Worm (Caenorhabditis elegans): Measurements from ENCODE around the gene magu-4.

The magu-4 gene

ce11 chrIV:10009536-10009935 lies at the start of gene magu-4:
Gene magu-4, plus strand, starts transcription at chrIV:10009753.
- TF ChIP-seq unc-62 (GFP tag; optimal IDR thresholded peaks at IDR 0.05) = no peak

DNA sequence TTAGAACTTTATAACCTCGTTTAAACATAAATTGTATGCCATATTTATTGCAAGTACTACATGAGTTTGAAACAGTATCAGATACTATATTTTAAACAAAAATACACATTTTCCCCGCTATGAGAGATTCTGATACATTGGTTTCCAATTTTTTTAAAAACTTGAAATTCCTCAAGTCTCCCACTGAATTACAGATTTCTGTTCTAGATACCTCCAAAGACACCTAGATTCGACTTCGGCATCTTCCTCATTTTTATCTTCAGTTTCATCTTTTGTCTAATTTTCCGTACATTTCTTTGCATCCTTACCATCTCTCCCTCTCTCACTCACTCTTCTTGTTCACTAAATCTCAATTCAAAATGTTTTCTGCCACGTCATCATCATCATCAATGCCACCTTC lies 45.6 kb upstream of the magu-4 start, which contains the start of gene T13H10.2:
Gene T13H10.2, plus strand, starts transcription at position 301 of the 400 bp plus-strand sequence.
- TF ChIP-seq unc-62 (GFP tag; optimal IDR thresholded peaks at IDR 0.05) = no peak

DNA sequence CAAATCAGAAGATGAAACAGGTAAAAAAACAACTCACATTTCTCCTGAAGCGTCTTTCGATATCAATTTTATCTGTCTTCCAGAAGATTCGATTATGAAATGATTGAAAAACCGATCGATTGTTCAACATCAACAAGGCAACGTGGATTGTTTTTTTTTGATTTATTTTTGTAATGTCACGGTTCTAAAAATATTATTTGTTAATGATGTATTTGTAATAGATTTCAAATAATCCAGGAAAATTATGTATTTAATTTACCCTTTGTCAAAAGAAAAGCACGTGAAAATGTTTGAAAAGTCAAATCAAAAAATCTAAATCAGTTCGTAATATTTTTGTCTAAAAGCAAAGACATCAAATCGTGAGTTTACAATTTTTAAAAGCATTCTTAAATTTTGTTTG lies 40.5 kb upstream of the magu-4 start, which contains the start of the genes kin-5 and C47E12.11:
Gene kin-5, minus strand, starts transcription at position 101 of the 400 bp plus-strand sequence.
Gene C47E12.11, plus strand, starts transcription at position 320 of the 400 bp plus-strand sequence.
- no peak for TF ChIP-seq unc-62 (GFP tag; optimal IDR thresholded peaks at IDR 0.05)

DNA sequence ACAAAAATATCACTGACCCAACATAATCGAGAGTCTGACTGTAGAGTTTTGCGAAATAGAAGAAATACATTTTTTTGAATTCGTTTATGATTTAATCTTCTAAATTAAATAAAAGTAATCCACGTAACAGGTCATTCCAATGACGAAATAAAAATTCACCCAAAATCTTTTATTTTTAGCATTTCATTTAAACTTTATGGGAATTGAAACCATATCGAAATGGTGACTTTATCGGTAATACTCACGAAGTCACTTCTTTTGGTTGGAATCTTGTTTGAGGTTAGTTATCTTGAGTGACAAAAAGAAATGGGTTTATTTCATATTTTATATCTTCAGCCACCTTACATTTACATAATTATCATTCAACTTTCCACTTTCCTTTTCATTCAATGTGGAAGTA lies 36.9 kb upstream of the magu-4 start, which contains the start of the genes C47E12.12 and C47E12.10:
Gene C47E12.12, minus strand, starts transcription at position 101 of the 400 bp plus-strand sequence.
Gene C47E12.10, plus strand, starts transcription at position 172 of the 400 bp plus-strand sequence.
- no peak for TF ChIP-seq unc-62 (GFP tag; optimal IDR thresholded peaks at IDR 0.05)

- TF ChIP-seq unc-62 (GFP tag; optimal IDR thresholded peaks at IDR 0.05) = no peak
Observed at ce11 chrIV:9974392-9974791, 35.2 kb upstream of the magu-4 start, which contains the start of gene C47E12.9. Gene C47E12.9, plus strand, starts transcription at chrIV:9974692.

ce11 chrIV:9976284-9976683 lies 33.3 kb upstream of the magu-4 start, which contains the start of gene C47E12.14:
Gene C47E12.14, minus strand, starts transcription at chrIV:9976384.
- TF ChIP-seq unc-62 (GFP tag; optimal IDR thresholded peaks at IDR 0.05) = no peak

ce11 chrIV:9977602-9978172 lies 31.9 kb upstream of the magu-4 start, which contains the start of gene dhp-2:
Gene dhp-2, plus strand, starts transcription at chrIV:9978122.
- TF ChIP-seq unc-62 (GFP tag; optimal IDR thresholded peaks at IDR 0.05) = no peak

DNA sequence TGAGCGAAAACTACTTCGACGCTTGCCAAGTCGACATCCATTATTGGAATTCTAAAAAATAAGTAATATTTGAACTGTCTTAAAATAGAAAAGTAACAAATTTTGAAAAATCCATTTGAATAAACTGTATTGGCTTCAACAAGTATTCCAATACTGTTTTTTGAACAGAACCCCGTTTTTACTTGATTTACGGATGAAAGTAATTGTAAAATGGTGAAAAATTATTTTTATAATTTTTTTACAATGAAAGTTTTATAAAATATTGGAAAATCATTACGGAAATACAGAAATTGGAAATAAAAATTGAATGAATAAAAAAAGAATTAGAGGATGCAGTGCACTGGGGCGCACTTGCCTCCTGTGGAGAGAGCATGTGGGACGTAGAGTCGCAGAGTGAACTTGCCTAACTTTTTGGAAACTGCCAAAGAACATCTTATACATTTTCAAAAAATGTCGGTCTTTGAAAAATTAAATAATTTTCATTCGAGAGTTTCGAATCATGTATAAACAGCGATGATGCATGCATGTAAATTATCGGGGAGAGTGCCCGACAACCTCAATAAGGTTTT lies 27.2 kb upstream of the magu-4 start, which contains the start of gene rrp-1:
Gene rrp-1, minus strand, starts transcription at position 51 of the 569 bp plus-strand sequence.
- no peak for TF ChIP-seq unc-62 (GFP tag; optimal IDR thresholded peaks at IDR 0.05)

DNA sequence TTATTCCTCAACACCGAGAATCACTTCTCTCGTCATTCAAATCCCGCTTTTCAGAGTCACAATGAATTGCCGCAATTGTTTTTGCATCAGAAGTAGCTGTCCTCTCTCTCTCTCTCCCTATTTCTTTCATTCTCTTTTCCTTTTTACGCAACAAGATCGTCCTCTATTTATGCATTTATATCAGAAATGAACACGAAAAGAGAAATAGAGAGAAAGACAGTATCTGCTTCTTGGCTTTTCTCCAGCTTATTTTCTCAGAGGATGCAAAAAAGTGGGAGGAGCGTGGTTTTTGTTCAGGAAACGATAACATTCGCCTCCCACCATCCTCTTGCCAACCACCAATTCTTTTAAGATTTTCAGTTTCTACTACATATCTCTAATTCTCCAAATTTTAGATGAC lies 26.7 kb upstream of the magu-4 start, which contains the start of gene mam-2:
Gene mam-2, plus strand, starts transcription at position 301 of the 400 bp plus-strand sequence.
- no peak for TF ChIP-seq unc-62 (GFP tag; optimal IDR thresholded peaks at IDR 0.05)

DNA sequence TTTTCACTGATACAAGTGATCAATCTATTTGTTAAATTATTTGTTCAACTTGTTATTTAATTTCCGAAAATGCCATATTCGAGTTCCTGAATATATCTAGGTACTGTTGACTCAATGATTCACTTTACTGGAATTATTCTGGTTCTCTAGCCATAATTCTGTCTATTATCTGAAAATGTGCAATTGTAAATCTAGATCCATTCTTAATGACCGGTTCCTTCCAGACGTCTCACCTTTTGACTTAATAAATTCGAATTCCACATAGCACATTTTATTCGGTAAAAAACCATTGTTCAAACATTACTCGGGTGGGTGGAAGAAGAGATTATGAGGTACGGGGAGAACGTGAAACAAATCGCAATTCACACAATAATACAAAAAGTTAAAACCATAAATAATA lies 20.1 kb upstream of the magu-4 start:
- TF ChIP-seq unc-62 (GFP tag; optimal IDR thresholded peaks at IDR 0.05) = no peak

DNA sequence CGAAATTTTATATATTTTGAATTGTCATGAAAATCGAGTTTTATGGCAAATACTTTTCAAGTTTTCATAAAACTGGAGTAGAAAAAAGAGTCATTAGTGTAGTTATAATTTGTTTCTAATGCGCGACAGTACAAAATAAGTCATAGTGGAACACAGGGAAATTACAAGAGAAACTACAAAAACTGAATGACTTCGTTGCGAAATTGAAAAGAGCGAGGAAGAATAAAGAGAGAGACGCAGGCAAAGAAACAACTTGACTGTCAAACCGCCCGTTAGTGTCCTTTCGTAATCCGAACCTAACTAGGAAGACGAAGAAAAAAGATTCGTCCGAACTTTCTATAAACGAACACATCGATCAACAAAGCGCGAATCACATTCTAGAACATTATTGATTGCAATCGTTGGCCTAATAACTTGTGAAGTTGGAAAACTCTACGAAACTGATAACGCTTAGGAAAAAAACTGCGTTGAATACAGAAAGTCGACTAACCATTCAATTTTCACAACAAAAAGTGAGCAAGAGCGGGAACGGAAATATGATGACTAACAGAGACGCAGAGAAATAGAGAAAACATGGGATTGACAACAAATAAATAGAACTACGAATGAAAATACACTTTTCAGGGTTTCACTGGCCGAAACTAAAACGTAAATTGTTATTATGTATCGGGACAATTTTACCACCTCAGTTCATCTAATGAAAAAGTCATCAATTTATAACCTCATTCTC lies 16.0 kb upstream of the magu-4 start:
- no peak for TF ChIP-seq unc-62 (GFP tag; optimal IDR thresholded peaks at IDR 0.05)

- TF ChIP-seq unc-62 (GFP tag; optimal IDR thresholded peaks at IDR 0.05) = no peak
Observed at ce11 chrIV:9994895-9995394, 14.6 kb upstream of the magu-4 start, which contains the start of gene uba-1. Gene uba-1, minus strand, starts transcription at chrIV:9994945.

DNA sequence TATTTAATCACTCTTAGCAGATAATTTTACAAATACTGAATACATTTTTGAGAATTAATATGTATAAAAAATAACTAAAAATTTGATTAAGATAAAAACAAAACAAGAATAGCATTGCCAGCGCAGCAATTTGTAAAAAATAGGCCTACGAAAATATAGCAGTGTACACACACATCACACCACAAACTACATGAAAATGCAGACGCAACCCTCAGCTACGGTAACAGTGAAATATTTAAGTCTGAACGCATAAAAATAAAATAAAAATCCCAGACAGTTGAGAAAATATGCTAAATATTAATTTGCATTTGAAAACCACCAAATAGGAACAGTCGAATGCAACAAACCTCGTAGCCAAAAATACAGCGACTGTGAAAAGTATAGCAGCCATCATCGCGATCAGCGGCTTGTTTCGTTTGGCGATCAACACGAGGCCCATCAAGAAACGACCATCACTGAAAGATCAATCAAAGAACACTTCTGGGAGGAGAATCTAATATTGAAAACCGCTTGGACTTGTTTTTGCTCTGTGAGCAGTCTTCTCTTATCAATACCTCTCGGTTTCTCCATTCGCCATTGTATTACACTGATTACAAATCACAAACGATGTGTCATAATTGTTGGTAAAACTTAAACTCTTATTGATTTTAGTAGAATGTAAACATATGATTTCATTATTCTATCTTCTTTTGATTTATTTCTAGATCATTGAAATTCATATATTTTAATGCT lies 10.9 kb upstream of the magu-4 start, which contains the start of gene pyp-1:
Gene pyp-1, minus strand, starts transcription at position 439 of the 732 bp plus-strand sequence.
- TF ChIP-seq unc-62 (GFP tag; optimal IDR thresholded peaks at IDR 0.05) = no peak

ce11 chrIV:10001748-10002147 lies 7.8 kb upstream of the magu-4 start, which contains the start of gene C47E12.3:
Gene C47E12.3, minus strand, starts transcription at chrIV:10001848.
- no peak for TF ChIP-seq unc-62 (GFP tag; optimal IDR thresholded peaks at IDR 0.05)

DNA sequence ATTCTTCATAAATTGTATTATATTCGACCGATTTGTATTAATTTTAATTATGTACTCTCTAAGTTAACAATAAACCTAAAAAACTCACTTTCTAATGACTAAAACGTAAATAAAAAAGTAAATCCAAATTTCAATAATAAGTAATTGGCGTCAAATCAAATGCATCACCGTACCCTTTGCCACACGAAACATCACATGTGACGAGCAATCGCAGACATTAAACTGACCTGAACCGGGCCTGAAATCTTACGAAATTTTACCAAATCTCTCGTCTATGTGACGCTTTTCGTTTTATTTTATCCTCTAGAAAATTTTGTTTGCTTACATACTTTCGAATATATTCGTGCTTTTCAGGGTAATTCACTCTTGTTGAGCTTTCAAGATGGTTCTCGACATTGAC lies 6.2 kb upstream of the magu-4 start, which contains the start of the genes C47E12.2 and sars-1:
Gene C47E12.2, minus strand, starts transcription at position 131 of the 400 bp plus-strand sequence.
Gene sars-1, plus strand, starts transcription at position 355 of the 400 bp plus-strand sequence.
- no peak for TF ChIP-seq unc-62 (GFP tag; optimal IDR thresholded peaks at IDR 0.05)

Data from whole organism, dauer.